Fruit fly (Drosophila melanogaster) whole organism, embryonic: ENCODE measurements around the gene CG6923.

ENCODE experiments used
- Antp ChIP-seq: fragments of 200-800 bp; sonication (Bioruptor generic); optimal IDR thresholded peaks from 3 replicates; lab custom pipeline; 2016; ENCODE audit warnings: missing biosample characterization, missing genetic modification characterization
- Blimp-1 ChIP-seq: fragments of 200-800 bp; sonication (Bioruptor generic); optimal IDR thresholded peaks from 3 replicates; lab custom pipeline; 2018; ENCODE audit warnings: missing biosample characterization, missing genetic modification characterization, mild to moderate bottlenecking, moderate library complexity, missing genetic modification reagents
- CG11560 ChIP-seq: fragments of 200-800 bp; sonication (Bioruptor generic); IDR thresholded peaks from 3 replicates; pipeline ENCODE4 v1.3.6; 2022; ENCODE audit warnings: missing biosample characterization, missing genetic modification characterization
- CG11723 ChIP-seq: fragments of 200-800 bp; sonication (Bioruptor generic); optimal IDR thresholded peaks from 2 replicates; lab custom pipeline; 2017; ENCODE audit warnings: missing biosample characterization, mild to moderate bottlenecking, missing genetic modification characterization
- CG12659 ChIP-seq: fragments of 200-800 bp; sonication (Bioruptor generic); optimal IDR thresholded peaks from 3 replicates; lab custom pipeline; 2017; ENCODE audit warnings: mild to moderate bottlenecking, missing biosample characterization, missing genetic modification reagents, missing genetic modification characterization
- CG12744 ChIP-seq: fragments of 200-800 bp; sonication (Bioruptor generic); optimal IDR thresholded peaks from 2 replicates; lab custom pipeline; 2016; ENCODE audit warnings: missing biosample characterization, missing genetic modification characterization
- CG12769 ChIP-seq: fragments of 200-800 bp; sonication (Bioruptor generic); optimal IDR thresholded peaks from 2 replicates; lab custom pipeline; 2019; ENCODE audit warnings: missing biosample characterization, mild to moderate bottlenecking, missing genetic modification characterization, moderate library complexity
- CG14667 ChIP-seq: fragments of 200-800 bp; sonication (Bioruptor generic); IDR thresholded peaks from 2 replicates; pipeline ENCODE4 v1.3.6; 2022; ENCODE audit warnings: missing biosample characterization, missing genetic modification characterization
- CG1647 ChIP-seq: fragments of 200-800 bp; sonication (Bioruptor generic); optimal IDR thresholded peaks from 3 replicates; lab custom pipeline; 2016; ENCODE audit warnings: missing biosample characterization, missing genetic modification characterization
- CG17361 ChIP-seq: fragments of 200-800 bp; sonication (Bioruptor generic); IDR thresholded peaks from 3 replicates; pipeline ENCODE4 v1.3.6; 2022; ENCODE audit warnings: missing biosample characterization, missing genetic modification characterization
- CG17385 ChIP-seq: fragments of 200-800 bp; sonication (Bioruptor generic); optimal IDR thresholded peaks from 3 replicates; lab custom pipeline; 2018; ENCODE audit warnings: missing biosample characterization, mild to moderate bottlenecking, missing genetic modification characterization
- CG17612 ChIP-seq: fragments of 200-800 bp; sonication (Bioruptor generic); IDR thresholded peaks from 2 replicates; pipeline ENCODE4 v1.3.6; 2022; ENCODE audit warnings: missing biosample characterization, missing genetic modification characterization
- CG1792 ChIP-seq: fragments of 200-800 bp; sonication (Bioruptor generic); optimal IDR thresholded peaks from 2 replicates; lab custom pipeline; 2016; ENCODE audit warnings: missing biosample characterization, missing genetic modification characterization
- CG2678 ChIP-seq: fragments of 200-800 bp; sonication (Bioruptor generic); optimal IDR thresholded peaks from 3 replicates; lab custom pipeline; 2019; ENCODE audit warnings: missing biosample characterization, mild to moderate bottlenecking, missing genetic modification characterization, moderate library complexity
- CG2875 ChIP-seq: fragments of 200-800 bp; sonication (Bioruptor generic); optimal IDR thresholded peaks from 2 replicates; lab custom pipeline; 2017; ENCODE audit warnings: missing biosample characterization, mild to moderate bottlenecking, missing genetic modification characterization, missing genetic modification reagents
- CG30020 ChIP-seq: fragments of 200-800 bp; optimal IDR thresholded peaks from 2 replicates; lab custom pipeline; 2019; ENCODE audit warnings: missing biosample characterization, mild to moderate bottlenecking, missing genetic modification characterization, moderate library complexity
- CG4820 ChIP-seq: fragments of 200-800 bp; sonication (Bioruptor generic); optimal IDR thresholded peaks from 3 replicates; lab custom pipeline; 2016; ENCODE audit warnings: missing biosample characterization, missing genetic modification characterization
- CG7556 ChIP-seq: fragments of 200-800 bp; sonication (Bioruptor generic); optimal IDR thresholded peaks from 2 replicates; lab custom pipeline; 2017; ENCODE audit warnings: missing biosample characterization, mild to moderate bottlenecking, missing genetic modification characterization
- CG7963 ChIP-seq: fragments of 200-800 bp; sonication (Bioruptor generic); IDR thresholded peaks from 3 replicates; pipeline ENCODE4 v1.3.6; 2022; ENCODE audit warnings: missing biosample characterization, missing genetic modification characterization; ENCODE audit not compliant: partially characterized antibody
- CG8765 ChIP-seq: fragments of 200-800 bp; sonication (Bioruptor generic); IDR thresholded peaks from 2 replicates; pipeline ENCODE4 v1.3.6; 2022; ENCODE audit warnings: missing biosample characterization, missing genetic modification characterization
- CG9609 ChIP-seq: fragments of 200-800 bp; sonication (Bioruptor generic); optimal IDR thresholded peaks from 3 replicates; lab custom pipeline; 2016; ENCODE audit warnings: missing biosample characterization, missing genetic modification characterization
- CG9797 ChIP-seq: fragments of 200-800 bp; sonication (Bioruptor generic); optimal IDR thresholded peaks from 3 replicates; lab custom pipeline; 2018; ENCODE audit warnings: missing biosample characterization, mild to moderate bottlenecking, missing genetic modification characterization
- CG9817 ChIP-seq: fragments of 200-800 bp; sonication (Bioruptor generic); optimal IDR thresholded peaks from 2 replicates; lab custom pipeline; 2018; ENCODE audit warnings: missing biosample characterization, mild to moderate bottlenecking, missing genetic modification characterization, moderate library complexity
- Camta ChIP-seq: fragments of 200-800 bp; sonication (Bioruptor generic); optimal IDR thresholded peaks from 2 replicates; lab custom pipeline; 2016; ENCODE audit warnings: missing biosample characterization, missing genetic modification characterization
- CrebB ChIP-seq: fragments of 200-800 bp; sonication (Bioruptor generic); optimal IDR thresholded peaks from 3 replicates; lab custom pipeline; 2018; ENCODE audit warnings: missing biosample characterization, mild to moderate bottlenecking, missing genetic modification characterization
- Dfd ChIP-seq, 2 experiments: fragments of >200 bp; optimal IDR thresholded peaks; 2 replicates each; lab custom pipeline; 2017; ENCODE audit warnings: missing biosample characterization in 2 of 2, missing genetic modification characterization in 2 of 2
- Fer1 ChIP-seq: fragments of 200-800 bp; sonication (Bioruptor generic); optimal IDR thresholded peaks from 2 replicates; lab custom pipeline; 2017; ENCODE audit warnings: missing biosample characterization, mild to moderate bottlenecking, missing genetic modification characterization
- Gsc ChIP-seq: fragments of 200-800 bp; sonication (Bioruptor generic); IDR thresholded peaks from 2 replicates; pipeline ENCODE4 v1.3.6; 2022; ENCODE audit warnings: missing biosample characterization, missing genetic modification characterization
- Hey ChIP-seq: fragments of 200-800 bp; sonication (Bioruptor generic); optimal IDR thresholded peaks from 3 replicates; lab custom pipeline; 2018; ENCODE audit warnings: missing biosample characterization, mild to moderate bottlenecking, missing genetic modification characterization
- MBD-R2 ChIP-seq: fragments of 200-800 bp; sonication (Bioruptor generic); IDR thresholded peaks from 2 replicates; pipeline ENCODE4 v1.3.6; 2022; ENCODE audit warnings: missing biosample characterization, missing genetic modification characterization
- Ravus ChIP-seq: fragments of 200-800 bp; sonication (Bioruptor generic); IDR thresholded peaks from 2 replicates; pipeline ENCODE4 v1.3.6; 2022; ENCODE audit warnings: missing biosample characterization, missing genetic modification characterization
- Rfx ChIP-seq: fragments of 200-800 bp; sonication (Bioruptor generic); IDR thresholded peaks from 2 replicates; pipeline ENCODE4 v1.3.6; 2022; ENCODE audit warnings: missing biosample characterization, missing genetic modification characterization
- Usf ChIP-seq: fragments of 200-800 bp; sonication (Bioruptor generic); optimal IDR thresholded peaks from 2 replicates; lab custom pipeline; 2017; ENCODE audit warnings: missing genotype, missing biosample characterization, missing genetic modification characterization
- Xrp1 ChIP-seq: fragments of 200-800 bp; sonication (Bioruptor generic); IDR thresholded peaks from 2 replicates; pipeline ENCODE4 v1.3.6; 2022; ENCODE audit warnings: missing biosample characterization, missing genetic modification characterization
- ci ChIP-seq: fragments of 200-800 bp; sonication (Bioruptor generic); IDR thresholded peaks from 3 replicates; pipeline ENCODE4 v1.3.6; 2022; ENCODE audit warnings: missing biosample characterization, missing genetic modification characterization
- corto ChIP-seq: fragments of 200-800 bp; sonication (Bioruptor generic); optimal IDR thresholded peaks from 2 replicates; lab custom pipeline; 2016; ENCODE audit warnings: missing biosample characterization, mild to moderate bottlenecking, missing genetic modification characterization, moderate library complexity
- da ChIP-seq: fragments of 200-800 bp; sonication (Bioruptor generic); optimal IDR thresholded peaks from 2 replicates; lab custom pipeline; 2016; ENCODE audit warnings: missing biosample characterization, missing genetic modification characterization
- dmrt11E ChIP-seq: fragments of 200-800 bp; sonication (Bioruptor generic); optimal IDR thresholded peaks from 3 replicates; lab custom pipeline; 2018; ENCODE audit warnings: missing biosample characterization, mild to moderate bottlenecking, missing genetic modification characterization, moderate library complexity
- dpn ChIP-seq, 2 experiments: fragments of 200-800 bp; sonication (Bioruptor generic); optimal IDR thresholded peaks; 3 replicates each; lab custom pipeline; 2016; ENCODE audit warnings: missing biosample characterization in 2 of 2, missing genetic modification characterization in 2 of 2
- gsb-n ChIP-seq: fragments of 200-800 bp; sonication (Bioruptor generic); optimal IDR thresholded peaks from 3 replicates; lab custom pipeline; 2018; ENCODE audit warnings: missing biosample characterization, mild to moderate bottlenecking, missing genetic modification characterization
- ham ChIP-seq: fragments of 200-800 bp; sonication (Bioruptor generic); IDR thresholded peaks from 2 replicates; pipeline ENCODE4 v1.3.6; 2022; ENCODE audit warnings: missing biosample characterization, missing genetic modification characterization
- luna ChIP-seq: fragments of 200-800 bp; sonication (Bioruptor generic); optimal IDR thresholded peaks from 2 replicates; lab custom pipeline; 2016; ENCODE audit warnings: missing biosample characterization, missing genetic modification characterization
- p53 ChIP-seq: fragments of 200-800 bp; sonication (Bioruptor generic); optimal IDR thresholded peaks from 2 replicates; lab custom pipeline; 2016; ENCODE audit warnings: missing biosample characterization, missing genetic modification characterization
- pfk ChIP-seq: fragments of 200-800 bp; sonication (Bioruptor generic); optimal IDR thresholded peaks from 2 replicates; lab custom pipeline; 2018; ENCODE audit warnings: missing biosample characterization, mild to moderate bottlenecking, missing genetic modification characterization, moderate library complexity
- row ChIP-seq: fragments of 200-800 bp; sonication (Bioruptor generic); IDR thresholded peaks from 3 replicates; pipeline ENCODE4 v1.3.6; 2022; ENCODE audit warnings: missing biosample characterization, missing genetic modification characterization
- so ChIP-seq: fragments of 200-800 bp; sonication (Bioruptor generic); IDR thresholded peaks from 3 replicates; pipeline ENCODE4 v1.3.6; 2022; ENCODE audit warnings: missing biosample characterization, missing genetic modification characterization
- tna ChIP-seq: fragments of 200-800 bp; sonication (Bioruptor generic); IDR thresholded peaks from 2 replicates; pipeline ENCODE4 v1.3.6; 2022; ENCODE audit warnings: missing biosample characterization, missing genetic modification characterization; ENCODE audit not compliant: partially characterized antibody
- trh ChIP-seq: fragments of 200-800 bp; sonication (Bioruptor generic); optimal IDR thresholded peaks from 2 replicates; lab custom pipeline; 2016; ENCODE audit warnings: missing biosample characterization, missing genetic modification characterization
- wdn ChIP-seq: fragments of 200-800 bp; sonication (Bioruptor generic); IDR thresholded peaks from 2 replicates; pipeline ENCODE4 v1.3.6; 2022; ENCODE audit warnings: missing biosample characterization, missing genetic modification characterization

CG6923 gene

DNA sequence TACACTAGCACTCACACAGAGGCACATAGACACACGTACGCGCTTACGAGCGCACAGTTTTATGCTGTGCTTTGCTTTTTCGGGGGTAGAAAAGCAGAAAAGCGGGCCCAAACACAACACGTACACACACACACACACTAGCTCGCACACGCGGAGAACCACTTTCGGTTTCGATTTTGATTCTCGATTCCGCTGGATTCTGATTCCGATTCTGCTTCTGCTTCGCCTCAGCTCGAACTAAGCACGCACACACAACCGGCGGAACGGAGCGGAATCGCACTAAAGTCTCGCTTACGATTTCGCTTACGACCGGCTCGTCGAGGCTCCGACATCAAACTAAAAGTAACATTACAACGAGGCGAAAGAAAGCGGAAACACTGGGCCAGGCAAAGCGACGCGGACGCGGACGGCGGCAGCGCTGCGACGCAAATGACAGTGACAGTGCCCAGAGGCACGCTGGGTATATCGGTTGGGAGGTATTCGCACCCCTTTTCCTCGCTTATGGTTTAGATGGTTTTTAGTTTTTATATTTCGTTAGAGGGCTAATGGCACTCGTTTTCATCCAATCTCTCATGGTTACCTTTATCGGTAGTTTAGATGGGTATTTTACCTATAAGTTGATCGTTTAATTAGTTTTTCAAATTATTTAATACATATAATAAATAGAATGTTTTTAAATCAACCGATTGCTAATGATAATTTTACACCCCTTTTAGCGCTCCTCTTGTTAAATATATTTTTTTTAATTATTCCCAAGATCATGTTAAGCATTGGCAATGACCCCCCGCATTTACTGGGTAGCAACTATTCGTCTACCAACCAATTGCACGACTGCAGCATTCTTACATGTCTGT, 28.4 kb upstream of the CG6923 start (continued):
- TF ChIP-seq CG11723 (peak; percentile 65), CG9609 (GFP tag; lab: Kevin White, UChicago) (peak; percentile 24), CG2678 (peak; percentile 77), corto (GFP tag; lab: Kevin White, UChicago) (peak; percentile 4), pfk (peak; percentile 88), CG1647 (peak; percentile 5), p53 (GFP tag; lab: Kevin White, UChicago) (no peak), CG17612 (GFP tag; lab: Robert Waterston, UW) (no peak), CG4820 (GFP tag; lab: Kevin White, UChicago) (peak; percentile 58), CG30020 (tag; lab: Kevin White, UChicago) (peak; percentile 49), CG8765 (no peak), Gsc (GFP tag; lab: Robert Waterston, UW) (peak; percentile 33; the same call in 1 of the 2 replicates), wdn (GFP tag; lab: Robert Waterston, UW) (no peak), so (GFP tag; lab: Robert Waterston, UW) (no peak), ci (GFP tag; lab: Robert Waterston, UW) (peak; percentile 82), luna (GFP tag; lab: Kevin White, UChicago) (peak; percentile 22), CG9817 (tag; lab: Kevin White, UChicago) (peak; percentile 39), gsb-n (tag; lab: Kevin White, UChicago) (peak; percentile 36), MBD-R2 (GFP tag; lab: Robert Waterston, UW) (0 out of 2 replicates have a peak, but pooled peaks have one; percentile 8), Fer1 (GFP tag; lab: Kevin White, UChicago) (peak; percentile 57), CG11560 (no peak), Dfd (GFP tag; optimal IDR thresholded peaks at IDR 0.05; lab: Kevin White, UChicago) (no peak), Antp (peak; percentile 48), CG1792 (GFP tag; lab: Kevin White, UChicago) (peak; percentile 21), Xrp1 (GFP tag; lab: Robert Waterston, UW) (peak; percentile 36; the same call in 1 of the 2 replicates), dpn (GFP tag; optimal IDR thresholded peaks at IDR 0.05; lab: Kevin White, UChicago) (peak in 1 of 2 experiments; percentile 61), trh (GFP tag; lab: Kevin White, UChicago) (no peak), CG7963 (GFP tag; lab: Robert Waterston, UW) (peak; percentile 37; the same call in 1 of the 3 replicates), CG17385 (GFP tag; lab: Kevin White, UChicago) (peak; percentile 49), Hey (tag; lab: Kevin White, UChicago) (peak; percentile 38), CG7556 (peak; percentile 92), CG9797 (GFP tag; lab: Kevin White, UChicago) (no peak), CrebB (tag; lab: Kevin White, UChicago) (peak; percentile 25), Camta (GFP tag; lab: Kevin White, UChicago) (peak; percentile 2), tna (no peak), dmrt11E (peak; percentile 79), CG17361 (GFP tag; lab: Robert Waterston, UW) (peak; percentile 85), Ravus (GFP tag; lab: Robert Waterston, UW) (no peak), Blimp-1 (GFP tag; lab: Kevin White, UChicago) (peak; percentile 99), row (GFP tag; lab: Robert Waterston, UW) (peak; percentile 94), CG12769 (tag; lab: Kevin White, UChicago) (peak; percentile 76), CG12659 (peak; percentile 77), CG12744 (GFP tag; lab: Kevin White, UChicago) (peak; percentile 37), CG14667 (GFP tag; lab: Robert Waterston, UW) (0 out of 2 replicates have a peak, but pooled peaks have one; percentile 18), Usf (GFP tag; lab: Kevin White, UChicago) (peak; percentile 66), ham (GFP tag; lab: Robert Waterston, UW) (no peak), da (peak; percentile 49), Rfx (GFP tag; lab: Robert Waterston, UW) (peak; percentile 50; the same call in 1 of the 2 replicates), CG2875 (GFP tag; lab: Kevin White, UChicago) (peak; percentile 23)
